Fruit fly (Drosophila melanogaster) whole organism, embryonic: ENCODE data around the gene CG9919.

ENCODE experiments used
- Antp ChIP-seq: fragments of 200-800 bp; sonication (Bioruptor generic); optimal IDR thresholded peaks from 3 replicates; lab custom pipeline; 2016; ENCODE audit warnings: missing biosample characterization, missing genetic modification characterization
- C15 ChIP-seq: fragments of 200-800 bp; sonication (Bioruptor generic); IDR thresholded peaks from 3 replicates; pipeline ENCODE4 v1.3.6; 2022; ENCODE audit warnings: missing biosample characterization, missing genetic modification characterization
- CG10462 ChIP-seq: fragments of 200-800 bp; sonication (Bioruptor generic); optimal IDR thresholded peaks from 2 replicates; lab custom pipeline; 2016; ENCODE audit warnings: missing biosample characterization, missing genetic modification characterization
- CG1233 ChIP-seq: fragments of 200-800 bp; sonication (Bioruptor generic); optimal IDR thresholded peaks from 4 replicates; lab custom pipeline; 2018; ENCODE audit warnings: missing biosample characterization, mild to moderate bottlenecking, missing genetic modification characterization
- CG13123 ChIP-seq: fragments of 200-800 bp; sonication (Bioruptor generic); optimal IDR thresholded peaks from 2 replicates; lab custom pipeline; 2016; ENCODE audit warnings: missing biosample characterization, missing genetic modification characterization
- CG14050 ChIP-seq: fragments of 200-800 bp; sonication (Bioruptor generic); IDR thresholded peaks from 3 replicates; pipeline ENCODE4 v1.3.6; 2022; ENCODE audit warnings: missing biosample characterization, missing genetic modification characterization
- CG1602 ChIP-seq: fragments of 200-800 bp; sonication (Bioruptor generic); optimal IDR thresholded peaks from 3 replicates; lab custom pipeline; 2016; ENCODE audit warnings: missing biosample characterization, missing genetic modification characterization
- CG17186 ChIP-seq: fragments of 200-800 bp; sonication (Bioruptor generic); optimal IDR thresholded peaks from 3 replicates; lab custom pipeline; 2017; ENCODE audit warnings: missing biosample characterization, missing genetic modification reagents, missing genetic modification characterization
- CG17328 ChIP-seq: fragments of 200-800 bp; sonication (Bioruptor generic); IDR thresholded peaks from 2 replicates; pipeline ENCODE4 v1.3.6; 2022; ENCODE audit warnings: missing biosample characterization, missing genetic modification characterization
- CG17361 ChIP-seq: fragments of 200-800 bp; sonication (Bioruptor generic); IDR thresholded peaks from 3 replicates; pipeline ENCODE4 v1.3.6; 2022; ENCODE audit warnings: missing biosample characterization, missing genetic modification characterization
- CG18619 ChIP-seq: fragments of 200-800 bp; sonication (Bioruptor generic); optimal IDR thresholded peaks from 3 replicates; lab custom pipeline; 2017; ENCODE audit warnings: missing biosample characterization, mild to moderate bottlenecking, missing genetic modification characterization
- CG31365 ChIP-seq: fragments of 200-800 bp; sonication (Bioruptor generic); optimal IDR thresholded peaks from 2 replicates; lab custom pipeline; 2018; ENCODE audit warnings: missing biosample characterization, mild to moderate bottlenecking, missing genetic modification characterization
- CG32532 ChIP-seq: fragments of 200-800 bp; sonication (Bioruptor generic); IDR thresholded peaks from 2 replicates; pipeline ENCODE4 v1.3.6; 2022; ENCODE audit warnings: missing biosample characterization, missing genetic modification characterization
- CG4854 ChIP-seq: fragments of 200-800 bp; sonication (Bioruptor generic); optimal IDR thresholded peaks from 2 replicates; lab custom pipeline; 2016; ENCODE audit warnings: missing biosample characterization, missing genetic modification characterization, inconsistent platforms
- CG6765 ChIP-seq: fragments of 200-800 bp; sonication (Bioruptor generic); optimal IDR thresholded peaks from 3 replicates; lab custom pipeline; 2017; ENCODE audit warnings: missing biosample characterization, mild to moderate bottlenecking, missing genetic modification characterization
- CG7786 ChIP-seq: fragments of 200-800 bp; sonication (Bioruptor generic); optimal IDR thresholded peaks from 2 replicates; lab custom pipeline; 2016; ENCODE audit warnings: missing biosample characterization, missing genetic modification characterization
- CG8478 ChIP-seq: fragments of >200 bp; optimal IDR thresholded peaks from 2 replicates; lab custom pipeline; 2018
- CkIIα-i1 ChIP-seq: fragments of 200-800 bp; sonication (Bioruptor generic); IDR thresholded peaks from 2 replicates; pipeline ENCODE4 v1.3.6; 2022; ENCODE audit warnings: missing biosample characterization, missing genetic modification characterization
- D ChIP-seq, 2 experiments: fragments of 200-800 bp in 1 of 2; fragments of >200 bp in 1 of 2; sonication (Bioruptor generic) in 1 of 2; optimal IDR thresholded peaks; 2 replicates in 1 of 2; 3 replicates in 1 of 2; lab custom pipeline; 2017; ENCODE audit warnings: mild to moderate bottlenecking in 1 of 2, missing biosample characterization in 1 of 2, missing genetic modification characterization in 1 of 2, missing genetic modification reagents in 1 of 2
- Doc3 ChIP-seq: fragments of 200-800 bp; sonication (Bioruptor generic); IDR thresholded peaks from 3 replicates; pipeline ENCODE4 v1.3.6; 2022; ENCODE audit warnings: missing biosample characterization, missing genetic modification characterization; ENCODE audit not compliant: partially characterized antibody
- Ets65A ChIP-seq: fragments of 200-800 bp; sonication (Bioruptor generic); peaks from one replicate; lab custom pipeline; 2016; ENCODE audit warnings: missing biosample characterization, missing genetic modification characterization
- Lhr ChIP-seq: fragments of 200-800 bp; sonication (Bioruptor generic); optimal IDR thresholded peaks from 3 replicates; lab custom pipeline; 2017; ENCODE audit warnings: mild to moderate bottlenecking, missing biosample characterization, missing genetic modification reagents, missing genetic modification characterization
- MESR4 ChIP-seq: fragments of 200-800 bp; sonication (Bioruptor generic); optimal IDR thresholded peaks from 2 replicates; lab custom pipeline; 2018; ENCODE audit warnings: missing biosample characterization, mild to moderate bottlenecking, missing genetic modification characterization, moderate library complexity
- Mad ChIP-seq: fragments of 200-800 bp; sonication (Bioruptor generic); optimal IDR thresholded peaks from 2 replicates; lab custom pipeline; 2016; ENCODE audit warnings: missing biosample characterization, missing genetic modification characterization
- Ravus ChIP-seq: fragments of 200-800 bp; sonication (Bioruptor generic); IDR thresholded peaks from 2 replicates; pipeline ENCODE4 v1.3.6; 2022; ENCODE audit warnings: missing biosample characterization, missing genetic modification characterization
- Rx ChIP-seq: fragments of 200-800 bp; sonication (Bioruptor generic); IDR thresholded peaks from 2 replicates; pipeline ENCODE4 v1.3.6; 2022; ENCODE audit warnings: missing biosample characterization, missing genetic modification characterization
- Side ChIP-seq: fragments of 200-800 bp; sonication (Bioruptor generic); optimal IDR thresholded peaks from 2 replicates; lab custom pipeline; 2016; ENCODE audit warnings: missing biosample characterization, missing genetic modification characterization
- Six4 ChIP-seq: fragments of 200-800 bp; sonication (Bioruptor generic); optimal IDR thresholded peaks from 2 replicates; lab custom pipeline; 2016; ENCODE audit warnings: missing biosample characterization, missing genetic modification characterization
- Vsx1 ChIP-seq: fragments of 200-800 bp; sonication (Bioruptor generic); optimal IDR thresholded peaks from 2 replicates; lab custom pipeline; 2017; ENCODE audit warnings: missing biosample characterization, mild to moderate bottlenecking, missing genetic modification characterization, missing genetic modification reagents
- amos ChIP-seq: fragments of 200-800 bp; sonication (Bioruptor generic); IDR thresholded peaks from 2 replicates; pipeline ENCODE4 v1.3.6; 2022; ENCODE audit warnings: missing biosample characterization, missing genetic modification characterization; ENCODE audit not compliant: partially characterized antibody
- ash1 ChIP-seq: fragments of 200-800 bp; sonication (Bioruptor generic); optimal IDR thresholded peaks from 2 replicates; lab custom pipeline; 2018; ENCODE audit warnings: missing biosample characterization, mild to moderate bottlenecking, missing genetic modification characterization
- caup ChIP-seq: fragments of 200-800 bp; sonication (Bioruptor generic); optimal IDR thresholded peaks from 3 replicates; lab custom pipeline; 2017; ENCODE audit warnings: missing biosample characterization, mild to moderate bottlenecking, missing genetic modification characterization, moderate library complexity; ENCODE audit not compliant: severe bottlenecking
- cg ChIP-seq: fragments of 200-800 bp; sonication (Bioruptor generic); optimal IDR thresholded peaks from 3 replicates; lab custom pipeline; 2019; ENCODE audit warnings: missing biosample characterization, mild to moderate bottlenecking, missing genetic modification characterization, moderate library complexity
- crc ChIP-seq: fragments of 200-800 bp; sonication (Bioruptor generic); optimal IDR thresholded peaks from 2 replicates; lab custom pipeline; 2016; ENCODE audit warnings: missing biosample characterization, missing genetic modification characterization
- croc ChIP-seq: fragments of 200-800 bp; sonication (Bioruptor generic); conservative IDR thresholded peaks from 3 replicates; pipeline ENCODE4 v1.3.6; 2022; ENCODE audit warnings: missing biosample characterization, missing genetic modification characterization
- dmrt11E ChIP-seq: fragments of 200-800 bp; sonication (Bioruptor generic); optimal IDR thresholded peaks from 3 replicates; lab custom pipeline; 2018; ENCODE audit warnings: missing biosample characterization, mild to moderate bottlenecking, missing genetic modification characterization, moderate library complexity
- en ChIP-seq: fragments of 200-800 bp; sonication (Bioruptor generic); optimal IDR thresholded peaks from 2 replicates; lab custom pipeline; 2016; ENCODE audit warnings: missing biosample characterization, missing genetic modification characterization
- gem ChIP-seq: fragments of 200-800 bp; sonication (Bioruptor generic); optimal IDR thresholded peaks from 2 replicates; lab custom pipeline; 2019; ENCODE audit warnings: missing biosample characterization, mild to moderate bottlenecking, missing genetic modification characterization, moderate library complexity
- gt ChIP-seq: fragments of 200-800 bp; sonication (Bioruptor generic); IDR thresholded peaks from 2 replicates; pipeline ENCODE4 v1.3.6; 2022; ENCODE audit warnings: missing biosample characterization, missing genetic modification characterization
- jigr1 ChIP-seq: fragments of 200-800 bp; sonication (Bioruptor generic); IDR thresholded peaks from 3 replicates; pipeline ENCODE4 v1.3.6; 2022; ENCODE audit warnings: missing biosample characterization, missing genetic modification characterization
- jumu ChIP-seq: fragments of 200-800 bp; sonication (Bioruptor generic); optimal IDR thresholded peaks from 3 replicates; lab custom pipeline; 2016; ENCODE audit warnings: missing biosample characterization, missing genetic modification characterization
- phol ChIP-seq: fragments of 200-800 bp; sonication (Bioruptor generic); optimal IDR thresholded peaks from 3 replicates; lab custom pipeline; 2018; ENCODE audit warnings: missing biosample characterization, mild to moderate bottlenecking, missing genetic modification characterization, moderate library complexity
- sim ChIP-seq: fragments of 200-800 bp; sonication (Bioruptor generic); IDR thresholded peaks from 2 replicates; pipeline ENCODE4 v1.3.6; 2022; ENCODE audit warnings: missing biosample characterization, missing genetic modification characterization
- sna ChIP-seq: fragments of 200-800 bp; sonication (Bioruptor generic); IDR thresholded peaks from 2 replicates; pipeline ENCODE4 v1.3.6; 2022; ENCODE audit warnings: missing biosample characterization, missing genetic modification characterization; ENCODE audit not compliant: partially characterized antibody
- stc ChIP-seq: fragments of 200-800 bp; sonication (Bioruptor generic); IDR thresholded peaks from 2 replicates; pipeline ENCODE4 v1.3.6; 2022; ENCODE audit warnings: missing biosample characterization, missing genetic modification characterization
- sug ChIP-seq: fragments of 200-800 bp; optimal IDR thresholded peaks from 2 replicates; lab custom pipeline; 2019; ENCODE audit warnings: missing biosample characterization, mild to moderate bottlenecking, missing genetic modification characterization, moderate library complexity
- tap ChIP-seq: fragments of 200-800 bp; optimal IDR thresholded peaks from 3 replicates; lab custom pipeline; 2019; ENCODE audit warnings: missing biosample characterization, mild to moderate bottlenecking, missing genetic modification characterization, moderate library complexity
- trh ChIP-seq: fragments of 200-800 bp; sonication (Bioruptor generic); optimal IDR thresholded peaks from 2 replicates; lab custom pipeline; 2016; ENCODE audit warnings: missing biosample characterization, missing genetic modification characterization
- vvl ChIP-seq: fragments of 200-800 bp; sonication (Bioruptor generic); IDR thresholded peaks from 2 replicates; pipeline ENCODE4 v1.3.6; 2022; ENCODE audit warnings: missing biosample characterization, missing genetic modification characterization
- wor ChIP-seq: fragments of 200-800 bp; sonication (Bioruptor generic); IDR thresholded peaks from 2 replicates; pipeline ENCODE4 v1.3.6; 2022; ENCODE audit warnings: missing biosample characterization, missing genetic modification characterization

The CG9919 gene

dm6 chrX:16358670-16359320 lies 28.2 kb upstream of the CG9919 start, which contains the start of the genes U2af50 and PIG-Q (continued):
- TF ChIP-seq CG8478 (lab: Kevin White, UChicago) (no peak), trh (GFP tag; lab: Kevin White, UChicago) (peak; percentile 76), CG31365 (tag; lab: Kevin White, UChicago) (no peak), dmrt11E (tag; lab: Kevin White, UChicago) (peak; percentile 95), crc (GFP tag; lab: Kevin White, UChicago) (no peak), jumu (GFP tag; lab: Kevin White, UChicago) (peak; percentile 32), CG13123 (GFP tag; lab: Kevin White, UChicago) (peak; percentile 85), CG6765 (GFP tag; lab: Kevin White, UChicago) (peak; percentile 83), jigr1 (no peak; the same call in 2 of the 3 replicates), amos (peak; percentile 52; the same call in 1 of the 2 replicates), wor (peak; percentile 83; the same call in 1 of the 2 replicates), CG17328 (peak; percentile 94), D (optimal IDR thresholded peaks at IDR 0.05; lab: Kevin White, UChicago) (no peak), D (GFP tag; optimal IDR thresholded peaks at IDR 0.05; lab: Kevin White, UChicago) (peak; percentile 92), CG18619 (GFP tag; lab: Kevin White, UChicago) (peak; percentile 92), Doc3 (GFP tag; lab: Robert Waterston, UW) (no peak), CG1602 (GFP tag; lab: Kevin White, UChicago) (peak; percentile 90), tap (tag; lab: Kevin White, UChicago) (peak; percentile 88), gem (tag; lab: Kevin White, UChicago) (peak; percentile 97), CG10462 (peak; percentile 75), Lhr (GFP tag; lab: Kevin White, UChicago) (peak; percentile 67), cg (GFP tag; lab: Kevin White, UChicago) (peak; percentile 77), gt (GFP tag; lab: Robert Waterston, UW) (no peak), croc (GFP tag; lab: Robert Waterston, UW) (peak; percentile 90), CG32532 (GFP tag; lab: Robert Waterston, UW) (peak; percentile 94), vvl (GFP tag; lab: Robert Waterston, UW) (peak; percentile 97), Ets65A (peak; percentile 83), Mad (peak; percentile 76), sug (tag; lab: Kevin White, UChicago) (peak; percentile 91), MESR4 (GFP tag; lab: Kevin White, UChicago) (peak; percentile 49), Side (GFP tag; lab: Kevin White, UChicago) (peak; percentile 23), en (GFP tag; lab: Kevin White, UChicago) (no peak), Antp (GFP tag; lab: Kevin White, UChicago) (peak; percentile 72), Ravus (GFP tag; lab: Robert Waterston, UW) (peak; percentile 70), CkIIα-i1 (GFP tag; lab: Robert Waterston, UW) (no peak), CG17361 (GFP tag; lab: Robert Waterston, UW) (peak; percentile 97), CG4854 (GFP tag; lab: Kevin White, UChicago) (peak; percentile 52), ash1 (no peak), phol (tag; lab: Kevin White, UChicago) (peak; percentile 95), CG14050 (GFP tag; lab: Robert Waterston, UW) (no peak; the same call in 1 of the 3 replicates), sna (GFP tag; lab: Robert Waterston, UW) (no peak), CG7786 (GFP tag; lab: Kevin White, UChicago) (peak; percentile 65), Six4 (GFP tag; lab: Kevin White, UChicago) (peak; percentile 89), Rx (GFP tag; lab: Robert Waterston, UW) (no peak; the same call in 1 of the 2 replicates), caup (GFP tag; lab: Kevin White, UChicago) (peak; percentile 89), CG17186 (GFP tag; lab: Kevin White, UChicago) (peak; percentile 42), stc (GFP tag; lab: Robert Waterston, UW) (no peak; the same call in 1 of the 2 replicates), sim (GFP tag; lab: Robert Waterston, UW) (peak; percentile 73; the same call in 1 of the 2 replicates), Vsx1 (GFP tag; lab: Kevin White, UChicago) (no peak), C15 (peak; percentile 73; the same call in 1 of the 3 replicates), CG1233 (GFP tag; lab: Kevin White, UChicago) (peak; percentile 91)
